Fruit fly (Drosophila melanogaster): ENCODE data around the gene CG13998.

CG13998 gene

DNA sequence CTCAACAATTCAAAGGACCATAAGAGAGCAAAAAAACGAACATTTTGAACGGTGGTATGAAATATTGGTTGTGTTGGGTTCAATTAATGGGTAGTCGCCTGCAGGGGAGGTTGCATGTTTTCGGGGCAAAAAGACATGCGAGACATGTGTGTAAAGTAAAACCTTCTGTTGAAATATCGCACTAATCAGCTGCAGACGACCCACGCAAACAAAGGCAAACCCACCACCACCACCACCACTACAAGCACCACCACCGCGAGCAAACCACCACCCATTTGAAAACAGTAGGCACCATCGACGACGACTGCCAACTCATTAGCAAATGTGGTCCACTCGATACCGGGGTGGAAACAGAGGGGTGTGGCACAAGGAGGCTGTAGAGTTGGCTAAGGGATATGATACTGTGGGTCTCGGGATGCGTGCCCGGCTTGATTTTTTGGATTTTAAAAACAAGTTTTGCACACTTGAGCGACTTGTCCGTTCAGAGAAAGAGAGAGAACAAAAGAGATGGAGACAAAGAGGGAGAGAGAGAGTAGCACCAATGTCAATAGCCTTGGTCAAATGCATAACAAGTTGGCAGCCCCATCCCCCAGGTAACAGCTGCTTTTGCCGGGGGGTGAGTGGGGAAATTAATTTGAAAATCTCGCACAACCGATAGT, 20.6 kb upstream of the CG13998 start (continued):
- TF ChIP-seq CG9215 (GFP tag; IDR thresholded peaks at IDR 0.05) (no peak), Doc3 (GFP tag; IDR thresholded peaks at IDR 0.05; ENCODE audit: partially characterized antibody) (no peak), scrt (GFP tag; optimal IDR thresholded peaks at IDR 0.05) (peak; percentile 1), CG11695 (GFP tag; IDR thresholded peaks at IDR 0.05) (no peak), cg (GFP tag; optimal IDR thresholded peaks at IDR 0.05) (peak; percentile 36), lilli (GFP tag; optimal IDR thresholded peaks at IDR 0.05) (peak; percentile 7), dati (GFP tag; IDR thresholded peaks at IDR 0.05) (no peak), pnt (GFP tag; optimal IDR thresholded peaks at IDR 0.05) (no peak), maf-S (GFP tag; optimal IDR thresholded peaks at IDR 0.05) (no peak), Mes4 (GFP tag; optimal IDR thresholded peaks at IDR 0.05) (no peak), Hmr (GFP tag; optimal IDR thresholded peaks at IDR 0.05) (no peak), CG3281 (GFP tag; optimal IDR thresholded peaks at IDR 0.05) (peak; percentile 20), CG4282 (GFP tag; optimal IDR thresholded peaks at IDR 0.05) (no peak), crc (GFP tag; optimal IDR thresholded peaks at IDR 0.05) (no peak), CG15073 (GFP tag; optimal IDR thresholded peaks at IDR 0.05) (no peak), mam (GFP tag; optimal IDR thresholded peaks at IDR 0.05) (no peak), CG31224 (GFP tag; IDR thresholded peaks at IDR 0.05) (no peak), exex (tag; optimal IDR thresholded peaks at IDR 0.05) (peak; percentile 42), hth (optimal IDR thresholded peaks at IDR 0.05) (no peak), BEAF-32 (GFP tag; optimal IDR thresholded peaks at IDR 0.05) (peak; percentile 48), Gug (GFP tag; IDR thresholded peaks at IDR 0.05) (no peak), H2.0 (GFP tag; IDR thresholded peaks at IDR 0.05) (no peak), CG31365 (tag; optimal IDR thresholded peaks at IDR 0.05) (no peak), CG9876 (GFP tag; optimal IDR thresholded peaks at IDR 0.05) (no peak), Sox100B (GFP tag; optimal IDR thresholded peaks at IDR 0.05) (no peak), CG17612 (GFP tag; IDR thresholded peaks at IDR 0.05) (no peak), cad (GFP tag; optimal IDR thresholded peaks at IDR 0.05) (no peak), tup (GFP tag; optimal IDR thresholded peaks at IDR 0.05) (no peak), hkb (optimal IDR thresholded peaks at IDR 0.05) (no peak), hkb (GFP tag; IDR thresholded peaks at IDR 0.05) (no peak), CG12155 (GFP tag; optimal IDR thresholded peaks at IDR 0.05) (no peak), CG8281 (tag; optimal IDR thresholded peaks at IDR 0.05) (no peak), gt (GFP tag; IDR thresholded peaks at IDR 0.05) (no peak), pum (GFP tag; optimal IDR thresholded peaks at IDR 0.05) (no peak), gce (GFP tag; IDR thresholded peaks at IDR 0.05) (no peak), Hr51 (GFP tag; optimal IDR thresholded peaks at IDR 0.05) (peak in 1 of 2 experiments; percentile 32), CG32772 (GFP tag; IDR thresholded peaks at IDR 0.05) (no peak), yki (optimal IDR thresholded peaks at IDR 0.05) (peak; percentile 19), CG18262 (tag; optimal IDR thresholded peaks at IDR 0.05) (no peak), CG8089 (GFP tag; optimal IDR thresholded peaks at IDR 0.05) (no peak), insv (GFP tag; optimal IDR thresholded peaks at IDR 0.05) (no peak), ems (GFP tag; optimal IDR thresholded peaks at IDR 0.05) (no peak), NK7.1 (GFP tag; optimal IDR thresholded peaks at IDR 0.05) (no peak), zen (tag; optimal IDR thresholded peaks at IDR 0.05) (peak; percentile 22), abd-A (tag; optimal IDR thresholded peaks at IDR 0.05) (peak; percentile 88), Doc2 (GFP tag; IDR thresholded peaks at IDR 0.05) (no peak), run (tag; optimal IDR thresholded peaks at IDR 0.05) (no peak), dimm (GFP tag; IDR thresholded peaks at IDR 0.05) (no peak), CG10209 (GFP tag; optimal IDR thresholded peaks at IDR 0.05) (peak; percentile 5), NC2β (GFP tag; optimal IDR thresholded peaks at IDR 0.05) (peak; percentile 1), CG10565 (GFP tag; optimal IDR thresholded peaks at IDR 0.05) (no peak), nom (GFP tag; optimal IDR thresholded peaks at IDR 0.05) (peak; percentile 67)

All from whole organism, embryonic.